Worm (Caenorhabditis elegans): ENCODE results near the gene lec-10.

The lec-10 gene

ce11 chrV:6524757-6525156 lies 35.8 kb upstream of the lec-10 start, which contains the start of gene acs-1 (continued):
- no peak for TF ChIP-seq pha-4 (GFP tag; IDR thresholded peaks at IDR 0.05)
- no peak for TF ChIP-seq pha-4 (tag; optimal IDR thresholded peaks at IDR 0.05)
- no peak for TF ChIP-seq lir-3 (tag; optimal IDR thresholded peaks at IDR 0.05)
- no peak for TF ChIP-seq sdz-12 (GFP tag; optimal IDR thresholded peaks at IDR 0.05)
- TF ChIP-seq dve-1 (tag; optimal IDR thresholded peaks at IDR 0.05; ENCODE audit: insufficient read depth) = peak; percentile 63
- TF ChIP-seq gei-8 (GFP tag; optimal IDR thresholded peaks at IDR 0.05) = no peak
- TF ChIP-seq zip-2 (tag; optimal IDR thresholded peaks at IDR 0.05) = no peak
- no peak for TF ChIP-seq zag-1 (tag; optimal IDR thresholded peaks at IDR 0.05)
- TF ChIP-seq set-16 (GFP tag; IDR thresholded peaks at IDR 0.05) = no peak
- no peak for TF ChIP-seq daf-16 (GFP tag; optimal IDR thresholded peaks at IDR 0.05)
- peak; percentile 69 for TF ChIP-seq daf-16 (tag; optimal IDR thresholded peaks at IDR 0.05)
- TF ChIP-seq ztf-11 (tag; optimal IDR thresholded peaks at IDR 0.05) = no peak
- TF ChIP-seq lim-7 (GFP tag; IDR thresholded peaks at IDR 0.05) = no peak
- no peak for TF ChIP-seq skn-1 (tag; optimal IDR thresholded peaks at IDR 0.05)
- peak; percentile 52 for TF ChIP-seq mxl-3 (GFP tag; optimal IDR thresholded peaks at IDR 0.05)
- no peak for TF ChIP-seq ZK546.5 (tag; optimal IDR thresholded peaks at IDR 0.05)
- no peak for TF ChIP-seq nhr-41 (GFP tag; IDR thresholded peaks at IDR 0.05)
- no peak for TF ChIP-seq ceh-82 (tag; optimal IDR thresholded peaks at IDR 0.05)
- TF ChIP-seq F10B5.3 (tag; optimal IDR thresholded peaks at IDR 0.05) = no peak
- TF ChIP-seq vab-7 (GFP tag; IDR thresholded peaks at IDR 0.05) = no peak
- peak; percentile 6 for TF ChIP-seq nhr-77 (tag; optimal IDR thresholded peaks at IDR 0.05)
- TF ChIP-seq jun-1 (tag; optimal IDR thresholded peaks at IDR 0.05) = no peak
- TF ChIP-seq nhr-102 (tag; optimal IDR thresholded peaks at IDR 0.05) = no peak
- no peak for TF ChIP-seq zfp-2 (tag; optimal IDR thresholded peaks at IDR 0.05)
- TF ChIP-seq dmd-9 (GFP tag; IDR thresholded peaks at IDR 0.05) = no peak
- TF ChIP-seq ctbp-1 (GFP tag; IDR thresholded peaks at IDR 0.05) = no peak
- TF ChIP-seq dpl-1 (GFP tag; optimal IDR thresholded peaks at IDR 0.05) = no peak
- TF ChIP-seq ceh-32 (tag; optimal IDR thresholded peaks at IDR 0.05; ENCODE audit: poor library complexity) = no peak
- TF ChIP-seq hlh-11 (tag; optimal IDR thresholded peaks at IDR 0.05) = peak; percentile 86
- TF ChIP-seq nhr-11 (tag; optimal IDR thresholded peaks at IDR 0.05) = no peak
- TF ChIP-seq T26A8.4 (GFP tag; IDR thresholded peaks at IDR 0.05) = no peak
- TF ChIP-seq nhr-48 (tag; optimal IDR thresholded peaks at IDR 0.05) = no peak
- TF ChIP-seq unc-130 (GFP tag; optimal IDR thresholded peaks at IDR 0.05) = no peak
- TF ChIP-seq fkh-10 (GFP tag; optimal IDR thresholded peaks at IDR 0.05) = no peak
- TF ChIP-seq ztf-7 (tag; optimal IDR thresholded peaks at IDR 0.05) = no peak
- TF ChIP-seq arid-1 (GFP tag; conservative IDR thresholded peaks at IDR 0.05) = no peak
- no peak for TF ChIP-seq nhr-25 (tag; optimal IDR thresholded peaks at IDR 0.05; ENCODE audit: borderline replicate concordance, insufficient read depth)
- TF ChIP-seq ZK337.2 (GFP tag; IDR thresholded peaks at IDR 0.05) = no peak
- TF ChIP-seq zfp-3 (GFP tag; conservative IDR thresholded peaks at IDR 0.05) = no peak
- no peak for TF ChIP-seq dmd-8 (GFP tag; IDR thresholded peaks at IDR 0.05)
- peak; percentile 80 for TF ChIP-seq pqm-1 (tag; optimal IDR thresholded peaks at IDR 0.05)

- TF ChIP-seq saeg-2 (GFP tag; IDR thresholded peaks at IDR 0.05) (no peak), jun-1 (tag; optimal IDR thresholded peaks at IDR 0.05) (no peak), snpc-1.2 (GFP tag; IDR thresholded peaks at IDR 0.05) (no peak), unc-62 (GFP tag; optimal IDR thresholded peaks at IDR 0.05 in 1 of 2) (peak in 1 of 2 experiments; percentile 87), unc-62 (tag; optimal IDR thresholded peaks at IDR 0.05) (no peak), Y75B8A.6 (GFP tag; IDR thresholded peaks at IDR 0.05) (no peak), unc-39 (tag; optimal IDR thresholded peaks at IDR 0.05) (no peak), tag-97 (GFP tag; IDR thresholded peaks at IDR 0.05) (no peak), mes-2 (tag; optimal IDR thresholded peaks at IDR 0.05; ENCODE audit: poor library complexity, severe bottlenecking) (no peak), ceh-44 (GFP tag; IDR thresholded peaks at IDR 0.05) (no peak), daf-16 (GFP tag; optimal IDR thresholded peaks at IDR 0.05) (no peak), daf-16 (tag; optimal IDR thresholded peaks at IDR 0.05) (peak; percentile 65), mxl-3 (GFP tag; optimal IDR thresholded peaks at IDR 0.05) (peak; percentile 50), tra-1 (GFP tag; IDR thresholded peaks at IDR 0.05) (peak; percentile 83), cey-2 (tag; optimal IDR thresholded peaks at IDR 0.05; ENCODE audit: borderline replicate concordance, insufficient read depth) (no peak), nhr-77 (tag; optimal IDR thresholded peaks at IDR 0.05) (no peak), lin-15B (tag; optimal IDR thresholded peaks at IDR 0.05) (no peak)
These were observed 34.1 kb upstream of the lec-10 start for ce11 chrV:6522879-6523497.

All from whole organism, L4 larva.